Worm (Caenorhabditis elegans): ENCODE results near the gene mab-10.
A peak's percentile ranks its signal among the peaks of the same experiment; 100 is the strongest.

mab-10 gene

DNA sequence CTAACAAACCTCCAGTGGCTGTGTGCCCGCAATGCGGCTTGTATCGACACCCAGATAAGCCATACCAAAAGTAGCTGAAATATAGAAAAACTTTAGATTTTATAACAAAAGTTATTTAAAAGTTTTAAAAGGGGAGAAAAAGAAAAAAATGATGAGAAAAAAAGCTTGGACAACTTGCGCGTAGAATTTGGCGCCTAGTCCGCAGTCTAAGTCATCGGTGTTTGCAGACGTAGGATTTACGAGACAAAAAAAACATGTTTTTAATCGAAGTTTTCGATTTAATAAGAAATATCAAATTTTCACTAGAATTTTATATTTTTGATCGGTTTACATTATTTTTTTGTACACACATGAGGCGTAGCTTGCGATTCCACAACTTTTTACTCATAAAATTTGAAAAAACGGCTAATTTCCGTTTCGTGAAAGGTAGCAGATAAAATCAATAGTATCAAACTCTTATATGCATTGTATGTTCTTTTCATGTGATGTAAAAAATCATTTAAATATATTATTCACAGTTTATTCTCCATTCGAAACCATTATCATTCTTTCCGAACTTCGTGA lies 14.1 kb downstream of the mab-10 start, which contains the start of gene pro-1 (continued):
- TF ChIP-seq pqm-1 (tag; optimal IDR thresholded peaks at IDR 0.05) (no peak), zag-1 (tag; optimal IDR thresholded peaks at IDR 0.05) (no peak), snpc-4 (tag; optimal IDR thresholded peaks at IDR 0.05) (peak; percentile 25), nhr-71 (tag; optimal IDR thresholded peaks at IDR 0.05) (peak; percentile 89), pax-3 (tag; optimal IDR thresholded peaks at IDR 0.05) (peak; percentile 52), grh-1 (GFP tag; IDR thresholded peaks at IDR 0.05) (peak; percentile 74), sup-37 (GFP tag; optimal IDR thresholded peaks at IDR 0.05) (no peak), F16B12.6 (tag; optimal IDR thresholded peaks at IDR 0.05) (peak; percentile 97), ceh-8 (GFP tag; optimal IDR thresholded peaks at IDR 0.05) (no peak), nhr-76 (tag; optimal IDR thresholded peaks at IDR 0.05) (no peak), tbx-2 (tag; optimal IDR thresholded peaks at IDR 0.05) (peak; percentile 78), fkh-10 (GFP tag; optimal IDR thresholded peaks at IDR 0.05) (no peak), lin-13 (GFP tag; optimal IDR thresholded peaks at IDR 0.05) (peak; percentile 77), nhr-20 (tag; optimal IDR thresholded peaks at IDR 0.05) (peak; percentile 85), mab-9 (GFP tag; IDR thresholded peaks at IDR 0.05) (peak; percentile 37), jun-1 (tag; optimal IDR thresholded peaks at IDR 0.05) (peak; percentile 4), mdl-1 (tag; optimal IDR thresholded peaks at IDR 0.05) (peak in 1 of 2 experiments; percentile 67), lin-39 (tag; optimal IDR thresholded peaks at IDR 0.05) (peak; percentile 43), ets-5 (GFP tag; IDR thresholded peaks at IDR 0.05) (no peak), Y116A8C.19 (tag; optimal IDR thresholded peaks at IDR 0.05; ENCODE audit: borderline replicate concordance) (no peak), xbp-1 (tag; optimal IDR thresholded peaks at IDR 0.05) (peak; percentile 52), isw-1 (GFP tag; IDR thresholded peaks at IDR 0.05) (peak; percentile 45; the same call in 1 of the 2 replicates), nhr-11 (tag; optimal IDR thresholded peaks at IDR 0.05) (peak; percentile 53), dsc-1 (tag; optimal IDR thresholded peaks at IDR 0.05) (peak; percentile 76), egl-13 (tag; optimal IDR thresholded peaks at IDR 0.05) (peak; percentile 3), vab-15 (tag; optimal IDR thresholded peaks at IDR 0.05) (no peak), skn-1 (tag; optimal IDR thresholded peaks at IDR 0.05) (peak; percentile 64), lin-14 (GFP tag; optimal IDR thresholded peaks at IDR 0.05) (peak; percentile 70), elt-3 (tag; optimal IDR thresholded peaks at IDR 0.05) (peak in 2 of 6 experiments; percentile 42 to 77), nhr-77 (tag; optimal IDR thresholded peaks at IDR 0.05) (peak; percentile 13), unc-98 (GFP tag; IDR thresholded peaks at IDR 0.05) (0 out of 2 replicates have a peak, but pooled peaks have one; percentile 4), lsy-2 (tag; optimal IDR thresholded peaks at IDR 0.05) (peak; percentile 82)

DNA sequence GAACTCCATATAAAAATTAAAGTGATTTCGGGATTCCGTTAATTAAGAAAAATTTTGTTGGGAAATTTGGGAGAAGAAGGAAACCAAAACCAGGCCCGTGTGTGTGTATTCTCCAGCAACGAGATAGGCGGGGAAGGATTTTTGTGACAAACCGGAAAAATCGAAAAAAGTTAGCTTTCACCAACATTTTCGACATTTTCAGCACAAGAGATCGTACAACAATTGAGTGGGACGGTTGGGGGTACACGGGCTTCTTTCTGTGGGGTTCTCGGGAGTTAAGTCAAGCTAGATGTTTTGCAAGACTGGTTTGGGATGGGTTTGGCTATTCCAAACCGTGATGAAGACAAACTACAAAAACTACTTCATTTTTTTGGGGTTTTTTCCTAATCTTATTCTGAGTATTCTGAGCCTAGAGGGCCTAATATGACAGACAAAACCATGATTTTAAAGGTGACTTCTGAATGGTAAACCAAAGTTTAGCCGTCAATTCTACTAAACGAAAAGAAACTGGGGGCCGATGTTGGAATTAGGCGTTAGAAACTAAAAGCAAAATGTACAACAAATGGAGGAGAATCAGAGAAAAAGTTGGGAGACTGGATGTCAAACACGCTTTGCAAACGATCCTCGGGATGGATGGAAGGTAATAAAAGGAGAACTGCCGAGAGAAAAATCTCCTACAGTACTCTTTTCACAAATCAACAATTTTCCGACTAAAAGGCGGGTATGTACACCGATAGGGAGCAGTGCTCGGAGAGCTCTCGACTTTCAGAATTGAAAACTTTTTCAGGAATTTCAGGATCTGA lies 15.0 kb downstream of the mab-10 start:
- TF ChIP-seq blmp-1 (tag; optimal IDR thresholded peaks at IDR 0.05) (peak; percentile 6), nhr-47 (tag; optimal IDR thresholded peaks at IDR 0.05) (no peak), ets-5 (GFP tag; IDR thresholded peaks at IDR 0.05) (0 out of 2 replicates have a peak, but pooled peaks have one; percentile 83), ztf-4 (tag; optimal IDR thresholded peaks at IDR 0.05) (peak; percentile 73), mab-9 (GFP tag; IDR thresholded peaks at IDR 0.05) (peak; percentile 17; the same call in 1 of the 2 replicates), elt-3 (tag; optimal IDR thresholded peaks at IDR 0.05) (peak in 1 of 6 experiments; percentile 10), nhr-11 (tag; optimal IDR thresholded peaks at IDR 0.05) (no peak), mdl-1 (tag; optimal IDR thresholded peaks at IDR 0.05) (no peak), efl-1 (optimal IDR thresholded peaks at IDR 0.05) (peak in 1 of 2 experiments; percentile 8), efl-1 (GFP tag; optimal IDR thresholded peaks at IDR 0.05 in 1 of 2) (peak in 1 of 2 experiments; percentile 88), lsy-2 (tag; optimal IDR thresholded peaks at IDR 0.05) (no peak), lin-35 (GFP tag; optimal IDR thresholded peaks at IDR 0.05) (peak in 1 of 2 experiments; percentile 1), vab-15 (tag; optimal IDR thresholded peaks at IDR 0.05) (no peak), fos-1 (tag; optimal IDR thresholded peaks at IDR 0.05) (no peak), sup-37 (GFP tag; optimal IDR thresholded peaks at IDR 0.05) (peak; percentile 15), mef-2 (tag; optimal IDR thresholded peaks at IDR 0.05) (no peak), snpc-4 (tag; optimal IDR thresholded peaks at IDR 0.05) (no peak), ceh-88 (GFP tag; IDR thresholded peaks at IDR 0.05) (no peak), ama-1 (optimal IDR thresholded peaks at IDR 0.05) (peak; percentile 74), nhr-28 (tag; optimal IDR thresholded peaks at IDR 0.05) (no peak), lir-3 (tag; optimal IDR thresholded peaks at IDR 0.05; ENCODE audit: poor library complexity) (no peak), aha-1 (tag; optimal IDR thresholded peaks at IDR 0.05) (no peak), fkh-10 (GFP tag; optimal IDR thresholded peaks at IDR 0.05) (no peak), alr-1 (tag; optimal IDR thresholded peaks at IDR 0.05; ENCODE audit: borderline replicate concordance) (no peak), F16B12.6 (tag; optimal IDR thresholded peaks at IDR 0.05) (no peak), mep-1 (tag; optimal IDR thresholded peaks at IDR 0.05) (no peak)

All from whole organism, L1 larva.